Worm (Caenorhabditis elegans): ENCODE results near the gene C01C10.2.

The C01C10.2 gene

ce11 chrX:7415420-7415819 is 22.5 kb downstream of the C01C10.2 start, which contains the start of gene C10A4.7:
TSS of gene C10A4.7 (minus strand) at chrX:7415520.
- no peak for TF ChIP-seq ztf-11 (tag; optimal IDR thresholded peaks at IDR 0.05)
- TF ChIP-seq nhr-76 (tag; optimal IDR thresholded peaks at IDR 0.05), result no peak
- TF ChIP-seq elt-3 (tag; optimal IDR thresholded peaks at IDR 0.05), result no peak
- TF ChIP-seq egl-27 (tag; optimal IDR thresholded peaks at IDR 0.05), result no peak
- TF ChIP-seq R02D3.7 (tag; optimal IDR thresholded peaks at IDR 0.05), result no peak
- TF ChIP-seq daf-12 (tag; optimal IDR thresholded peaks at IDR 0.05), result no peak
- TF ChIP-seq elt-2 (tag; optimal IDR thresholded peaks at IDR 0.05), result no peak

- no peak for TF ChIP-seq ceh-28 (tag; optimal IDR thresholded peaks at IDR 0.05)
- no peak for TF ChIP-seq ceh-16 (tag; optimal IDR thresholded peaks at IDR 0.05)
- TF ChIP-seq nhr-67 (tag; optimal IDR thresholded peaks at IDR 0.05), result no peak
- no peak for TF ChIP-seq ztf-11 (tag; optimal IDR thresholded peaks at IDR 0.05)
- TF ChIP-seq nhr-237 (tag; optimal IDR thresholded peaks at IDR 0.05), result no peak
- TF ChIP-seq ama-1 (optimal IDR thresholded peaks at IDR 0.05), result no peak
- no peak for TF ChIP-seq unc-39 (tag; optimal IDR thresholded peaks at IDR 0.05)
- TF ChIP-seq sea-2 (GFP tag; optimal IDR thresholded peaks at IDR 0.05), result no peak
- TF ChIP-seq egl-27 (tag; optimal IDR thresholded peaks at IDR 0.05), result no peak
Observed at ce11 chrX:7409935-7410334, 28.0 kb downstream of the C01C10.2 start, which contains the start of gene C10A4.2. TSS of gene C10A4.2 (plus strand) at chrX:7410235.

ce11 chrX:7409030-7409429 is 28.9 kb downstream of the C01C10.2 start:
- TF ChIP-seq ztf-4 (tag; optimal IDR thresholded peaks at IDR 0.05), result no peak
- TF ChIP-seq lin-15B (tag; optimal IDR thresholded peaks at IDR 0.05), result no peak

ce11 chrX:7407749-7408148 is 30.2 kb downstream of the C01C10.2 start:
- TF ChIP-seq pqm-1 (tag; optimal IDR thresholded peaks at IDR 0.05) (no peak), skn-1 (tag; optimal IDR thresholded peaks at IDR 0.05) (no peak), tbx-2 (tag; optimal IDR thresholded peaks at IDR 0.05) (no peak), aly-2 (tag; optimal IDR thresholded peaks at IDR 0.05) (no peak), nhr-25 (tag; optimal IDR thresholded peaks at IDR 0.05) (no peak), elt-3 (tag; optimal IDR thresholded peaks at IDR 0.05) (no peak)

- TF ChIP-seq fkh-10 (GFP tag; optimal IDR thresholded peaks at IDR 0.05) (no peak), nhr-28 (tag; optimal IDR thresholded peaks at IDR 0.05) (no peak), jun-1 (tag; optimal IDR thresholded peaks at IDR 0.05) (no peak)
Observed at ce11 chrX:7405393-7405792, 32.5 kb downstream of the C01C10.2 start, which contains the start of gene C10A4.3. TSS of gene C10A4.3 (plus strand) at chrX:7405693.

ce11 chrX:7404551-7404950 is 33.4 kb downstream of the C01C10.2 start:
- TF ChIP-seq egl-5 (tag; optimal IDR thresholded peaks at IDR 0.05) (no peak), nhr-28 (tag; optimal IDR thresholded peaks at IDR 0.05) (no peak), pqm-1 (tag; optimal IDR thresholded peaks at IDR 0.05) (no peak), eor-1 (tag; optimal IDR thresholded peaks at IDR 0.05) (no peak), nhr-11 (tag; optimal IDR thresholded peaks at IDR 0.05) (no peak), nfya-1 (tag; optimal IDR thresholded peaks at IDR 0.05; ENCODE audit: insufficient read depth) (no peak), tbx-2 (tag; optimal IDR thresholded peaks at IDR 0.05) (no peak), lin-39 (tag; optimal IDR thresholded peaks at IDR 0.05) (no peak), ceh-82 (tag; optimal IDR thresholded peaks at IDR 0.05) (no peak), ceh-16 (tag; optimal IDR thresholded peaks at IDR 0.05) (no peak), unc-62 (GFP tag; optimal IDR thresholded peaks at IDR 0.05) (no peak), fkh-2 (tag; optimal IDR thresholded peaks at IDR 0.05) (no peak), nhr-237 (tag; optimal IDR thresholded peaks at IDR 0.05) (no peak), ztf-4 (tag; optimal IDR thresholded peaks at IDR 0.05) (no peak)

- no peak for TF ChIP-seq elt-1 (tag; optimal IDR thresholded peaks at IDR 0.05)
- TF ChIP-seq nhr-76 (tag; optimal IDR thresholded peaks at IDR 0.05), result no peak
- no peak for TF ChIP-seq unc-39 (tag; optimal IDR thresholded peaks at IDR 0.05)
- TF ChIP-seq nhr-11 (tag; optimal IDR thresholded peaks at IDR 0.05), result no peak
- no peak for TF ChIP-seq egl-5 (tag; optimal IDR thresholded peaks at IDR 0.05)
- TF ChIP-seq aly-2 (tag; optimal IDR thresholded peaks at IDR 0.05), result no peak
- TF ChIP-seq mml-1 (tag; optimal IDR thresholded peaks at IDR 0.05), result no peak
- TF ChIP-seq elt-2 (tag; optimal IDR thresholded peaks at IDR 0.05), result no peak
- TF ChIP-seq unc-62 (GFP tag; optimal IDR thresholded peaks at IDR 0.05), result no peak
- TF ChIP-seq pqm-1 (tag; optimal IDR thresholded peaks at IDR 0.05), result no peak
- no peak for TF ChIP-seq mdl-1 (tag; optimal IDR thresholded peaks at IDR 0.05)
Observed at ce11 chrX:7400788-7401187, 37.1 kb downstream of the C01C10.2 start, which contains the start of gene C10A4.4. TSS of gene C10A4.4 (plus strand) at chrX:7401088.

All from whole organism, L3 larva.